Worm (Caenorhabditis elegans) whole organism, young adult: Measurements from ENCODE around the gene srt-63.

Source experiments
- C06A6.2 ChIP-seq: fragments of 200-800 bp; sonication (Bioruptor generic); conservative IDR thresholded peaks from 2 replicates; pipeline ENCODE4 v1.3.6; 2022; ENCODE audit warnings: missing genetic modification characterization, missing compliant biosample characterization
- F22D6.2 ChIP-seq: sonication (generic microtip); optimal IDR thresholded peaks from 2 replicates; lab custom pipeline; 2016; ENCODE audit warnings: mild to moderate bottlenecking, missing genetic modification characterization, missing compliant biosample characterization
- T07F8.4 ChIP-seq: sonication (generic microtip); optimal IDR thresholded peaks from 2 replicates; lab custom pipeline; 2016; ENCODE audit warnings: mild to moderate bottlenecking, missing genetic modification characterization, moderate library complexity, missing compliant biosample characterization
- Y56A3A.18 ChIP-seq: fragments of 200-800 bp; sonication (Bioruptor generic); IDR thresholded peaks from 2 replicates; pipeline ENCODE4 v1.3.6; 2022; ENCODE audit warnings: missing genetic modification reagents, missing genetic modification characterization, missing compliant biosample characterization
- ama-1 ChIP-seq, 3 experiments: fragments of 150-350 bp in 1 of 3; sonication (generic microtip) in 2 of 3; optimal IDR thresholded peaks; 2 replicates each; lab custom pipeline; 2014 to 2018; ENCODE audit warnings: missing biosample characterization in 2 of 3, missing genetic modification characterization in 2 of 3, missing genetic modification reagents in 2 of 3
- sea-2 ChIP-seq: fragments of 200-800 bp; sonication (Bioruptor generic); IDR thresholded peaks from 2 replicates; pipeline ENCODE4 v1.3.6; 2022; ENCODE audit warnings: missing genetic modification characterization, missing compliant biosample characterization
- sptf-2 ChIP-seq: fragments of 200-800 bp; sonication (Bioruptor generic); optimal IDR thresholded peaks from 2 replicates; lab custom pipeline; 2018; ENCODE audit warnings: mild to moderate bottlenecking, missing genetic modification characterization, missing compliant biosample characterization
- unc-62 ChIP-seq: fragments of 150-350 bp; optimal IDR thresholded peaks from 2 replicates; lab custom pipeline; 2014; ENCODE audit warnings: missing biosample characterization, missing genetic modification reagents, missing genetic modification characterization

- TF ChIP-seq T07F8.4 (no peak), Y56A3A.18 (no peak), F22D6.2 (tag; lab: Kevin White, UChicago) (no peak), unc-62 (GFP tag; lab: Kevin White, UChicago) (no peak), sptf-2 (no peak), ama-1 (optimal IDR thresholded peaks at IDR 0.05; lab: Kevin White, UChicago) (no peak), ama-1 (GFP tag; optimal IDR thresholded peaks at IDR 0.05; lab: Kevin White, UChicago) (no peak), sea-2 (GFP tag; lab: Robert Waterston, UW) (no peak), C06A6.2 (GFP tag; lab: Robert Waterston, UW) (no peak)
These were observed 33.3 kb upstream of the srt-63 start, which contains the start of gene F35F10.6 for ce11 chrV:3289267-3289666.
